Fruit fly (Drosophila melanogaster) whole organism, embryonic: Measurements from ENCODE around the gene Oatp33Eb.

Experiments used
- CG10431 ChIP-seq: fragments of 200-800 bp; sonication (Bioruptor generic); optimal IDR thresholded peaks from 3 replicates; lab custom pipeline; 2018; ENCODE audit warnings: missing biosample characterization, mild to moderate bottlenecking, missing genetic modification characterization
- CG11696 ChIP-seq: fragments of 200-800 bp; sonication (Bioruptor generic); IDR thresholded peaks from 2 replicates; pipeline ENCODE4 v1.3.6; 2022; ENCODE audit warnings: missing biosample characterization, missing genetic modification characterization
- CG12299 ChIP-seq: fragments of 200-800 bp; sonication (Bioruptor generic); optimal IDR thresholded peaks from 2 replicates; lab custom pipeline; 2018; ENCODE audit warnings: missing biosample characterization, mild to moderate bottlenecking, missing genetic modification characterization
- CG12769 ChIP-seq: fragments of 200-800 bp; sonication (Bioruptor generic); optimal IDR thresholded peaks from 2 replicates; lab custom pipeline; 2019; ENCODE audit warnings: missing biosample characterization, mild to moderate bottlenecking, missing genetic modification characterization, moderate library complexity
- CG13296 ChIP-seq: fragments of 200-800 bp; sonication (Bioruptor generic); optimal IDR thresholded peaks from 3 replicates; lab custom pipeline; 2018; ENCODE audit warnings: missing biosample characterization, mild to moderate bottlenecking, missing genetic modification characterization
- CG14710 ChIP-seq: fragments of 200-800 bp; sonication (Bioruptor generic); optimal IDR thresholded peaks from 3 replicates; lab custom pipeline; 2019; ENCODE audit warnings: missing biosample characterization, mild to moderate bottlenecking, missing genetic modification characterization, moderate library complexity
- CG17186 ChIP-seq: fragments of 200-800 bp; sonication (Bioruptor generic); optimal IDR thresholded peaks from 3 replicates; lab custom pipeline; 2017; ENCODE audit warnings: missing biosample characterization, missing genetic modification reagents, missing genetic modification characterization
- CG17361 ChIP-seq: fragments of 200-800 bp; sonication (Bioruptor generic); IDR thresholded peaks from 3 replicates; pipeline ENCODE4 v1.3.6; 2022; ENCODE audit warnings: missing biosample characterization, missing genetic modification characterization
- CG2120 ChIP-seq: fragments of 200-800 bp; sonication (Bioruptor generic); optimal IDR thresholded peaks from 3 replicates; lab custom pipeline; 2016; ENCODE audit warnings: missing biosample characterization, missing genetic modification characterization
- CG33557 ChIP-seq: fragments of 200-800 bp; sonication (Bioruptor generic); optimal IDR thresholded peaks from 2 replicates; lab custom pipeline; 2019; ENCODE audit warnings: missing biosample characterization, mild to moderate bottlenecking, missing genetic modification characterization, moderate library complexity
- CG34376 ChIP-seq: fragments of 200-800 bp; sonication (Bioruptor generic); optimal IDR thresholded peaks from 2 replicates; lab custom pipeline; 2018; ENCODE audit warnings: missing biosample characterization, mild to moderate bottlenecking, missing genetic modification characterization
- CG4854 ChIP-seq: fragments of 200-800 bp; sonication (Bioruptor generic); optimal IDR thresholded peaks from 2 replicates; lab custom pipeline; 2016; ENCODE audit warnings: missing biosample characterization, missing genetic modification characterization, inconsistent platforms
- CG5180 ChIP-seq: fragments of 200-800 bp; sonication (Bioruptor generic); optimal IDR thresholded peaks from 3 replicates; lab custom pipeline; 2017; ENCODE audit warnings: missing biosample characterization, missing genetic modification characterization, mild to moderate bottlenecking, moderate library complexity, missing genetic modification reagents
- CG6175 ChIP-seq: fragments of 200-800 bp; sonication (Bioruptor generic); IDR thresholded peaks from 3 replicates; pipeline ENCODE4 v1.3.6; 2022; ENCODE audit warnings: missing biosample characterization, missing genetic modification characterization
- CG7556 ChIP-seq: fragments of 200-800 bp; sonication (Bioruptor generic); optimal IDR thresholded peaks from 2 replicates; lab custom pipeline; 2017; ENCODE audit warnings: missing biosample characterization, mild to moderate bottlenecking, missing genetic modification characterization
- CG7786 ChIP-seq: fragments of 200-800 bp; sonication (Bioruptor generic); optimal IDR thresholded peaks from 2 replicates; lab custom pipeline; 2016; ENCODE audit warnings: missing biosample characterization, missing genetic modification characterization
- CG8290 ChIP-seq, 3 experiments: fragments of 200-800 bp; sonication (Bioruptor generic); optimal IDR thresholded peaks; 2 replicates each; lab custom pipeline; 2016 to 2019; ENCODE audit warnings: missing biosample characterization in 3 of 3, missing genetic modification characterization in 3 of 3, mild to moderate bottlenecking in 2 of 3, moderate library complexity in 1 of 3
- CG8944 ChIP-seq: fragments of 200-800 bp; sonication (Bioruptor generic); optimal IDR thresholded peaks from 3 replicates; lab custom pipeline; 2016; ENCODE audit warnings: missing biosample characterization, missing genetic modification characterization
- CG9932 ChIP-seq: fragments of 200-800 bp; sonication (Bioruptor generic); IDR thresholded peaks from 2 replicates; pipeline ENCODE4 v1.3.6; 2022; ENCODE audit warnings: missing biosample characterization, missing genetic modification characterization
- Doc3 ChIP-seq: fragments of 200-800 bp; sonication (Bioruptor generic); IDR thresholded peaks from 3 replicates; pipeline ENCODE4 v1.3.6; 2022; ENCODE audit warnings: missing biosample characterization, missing genetic modification characterization; ENCODE audit not compliant: partially characterized antibody
- Elba2 ChIP-seq: fragments of 200-800 bp; sonication (Bioruptor generic); optimal IDR thresholded peaks from 3 replicates; lab custom pipeline; 2016; ENCODE audit warnings: missing biosample characterization, missing genetic modification characterization
- HHEX ChIP-seq: fragments of 200-800 bp; sonication (Bioruptor generic); optimal IDR thresholded peaks from 3 replicates; lab custom pipeline; 2017; ENCODE audit warnings: missing biosample characterization, mild to moderate bottlenecking, missing genetic modification characterization, missing genetic modification reagents
- HLH54F ChIP-seq: fragments of 200-800 bp; sonication (Bioruptor generic); optimal IDR thresholded peaks from 3 replicates; lab custom pipeline; 2016; ENCODE audit warnings: missing biosample characterization, missing genetic modification characterization
- Hey ChIP-seq: fragments of 200-800 bp; sonication (Bioruptor generic); optimal IDR thresholded peaks from 3 replicates; lab custom pipeline; 2018; ENCODE audit warnings: missing biosample characterization, mild to moderate bottlenecking, missing genetic modification characterization
- Hr39 ChIP-seq: fragments of >200 bp; optimal IDR thresholded peaks from 2 replicates; lab custom pipeline; 2017
- Hsf ChIP-seq: fragments of 200-800 bp; sonication (Bioruptor generic); optimal IDR thresholded peaks from 3 replicates; lab custom pipeline; 2016; ENCODE audit warnings: missing biosample characterization, missing genetic modification characterization
- Lhr ChIP-seq: fragments of 200-800 bp; sonication (Bioruptor generic); optimal IDR thresholded peaks from 3 replicates; lab custom pipeline; 2017; ENCODE audit warnings: mild to moderate bottlenecking, missing biosample characterization, missing genetic modification reagents, missing genetic modification characterization
- Mes4 ChIP-seq: fragments of 200-800 bp; sonication (Bioruptor generic); optimal IDR thresholded peaks from 2 replicates; lab custom pipeline; 2016; ENCODE audit warnings: missing biosample characterization, missing genetic modification characterization
- Nf-YC ChIP-seq: fragments of 200-800 bp; optimal IDR thresholded peaks from 3 replicates; lab custom pipeline; 2019; ENCODE audit warnings: missing biosample characterization, mild to moderate bottlenecking, missing genetic modification characterization, moderate library complexity
- Ravus ChIP-seq: fragments of 200-800 bp; sonication (Bioruptor generic); IDR thresholded peaks from 2 replicates; pipeline ENCODE4 v1.3.6; 2022; ENCODE audit warnings: missing biosample characterization, missing genetic modification characterization
- YL-1 ChIP-seq: fragments of 200-800 bp; sonication (Bioruptor generic); optimal IDR thresholded peaks from 3 replicates; lab custom pipeline; 2017; ENCODE audit warnings: missing biosample characterization, mild to moderate bottlenecking, missing genetic modification characterization
- aop ChIP-seq: fragments of 200-800 bp; sonication (Bioruptor generic); IDR thresholded peaks from 2 replicates; pipeline ENCODE4 v1.3.6; 2022; ENCODE audit warnings: missing biosample characterization, missing genetic modification characterization
- caup ChIP-seq: fragments of 200-800 bp; sonication (Bioruptor generic); optimal IDR thresholded peaks from 3 replicates; lab custom pipeline; 2017; ENCODE audit warnings: missing biosample characterization, mild to moderate bottlenecking, missing genetic modification characterization, moderate library complexity; ENCODE audit not compliant: severe bottlenecking
- eve ChIP-seq, 2 experiments: fragments of >200 bp; optimal IDR thresholded peaks; 2 replicates each; lab custom pipeline; 2017; ENCODE audit warnings: missing biosample characterization in 2 of 2, missing genetic modification characterization in 2 of 2
- fru ChIP-seq: fragments of >200 bp; optimal IDR thresholded peaks from 2 replicates; lab custom pipeline; 2017
- gfzf ChIP-seq: fragments of 200-800 bp; sonication (Bioruptor generic); optimal IDR thresholded peaks from 2 replicates; lab custom pipeline; 2016; ENCODE audit warnings: missing biosample characterization, mild to moderate bottlenecking, missing genetic modification characterization, moderate library complexity
- jigr1 ChIP-seq: fragments of 200-800 bp; sonication (Bioruptor generic); IDR thresholded peaks from 3 replicates; pipeline ENCODE4 v1.3.6; 2022; ENCODE audit warnings: missing biosample characterization, missing genetic modification characterization
- kay ChIP-seq: fragments of 200-800 bp; sonication (Bioruptor generic); optimal IDR thresholded peaks from 2 replicates; lab custom pipeline; 2016; ENCODE audit warnings: missing biosample characterization, missing genetic modification characterization
- nerfin-2 ChIP-seq: fragments of 200-800 bp; sonication (Bioruptor generic); IDR thresholded peaks from 2 replicates; pipeline ENCODE4 v1.3.6; 2022; ENCODE audit warnings: missing biosample characterization, missing genetic modification characterization; ENCODE audit not compliant: partially characterized antibody
- pan ChIP-seq, 4 experiments: fragments of >200 bp in 3 of 4; fragments of 200-800 bp in 1 of 4; sonication (Bioruptor generic) in 1 of 4; optimal IDR thresholded peaks in 3 of 4; IDR thresholded peaks in 1 of 4; 2 replicates each; pipeline versions ENCODE4 v1.3.6 to Lab custom; 2017 to 2022; ENCODE audit warnings: missing biosample characterization in 2 of 4, missing genetic modification characterization in 2 of 4, mixed read lengths in 1 of 4
- pb ChIP-seq: fragments of 200-800 bp; sonication (Bioruptor generic); optimal IDR thresholded peaks from 3 replicates; lab custom pipeline; 2016; ENCODE audit warnings: missing biosample characterization, missing genetic modification characterization
- pita ChIP-seq: fragments of 200-800 bp; sonication (Bioruptor generic); optimal IDR thresholded peaks from 2 replicates; lab custom pipeline; 2017; ENCODE audit warnings: missing biosample characterization, mild to moderate bottlenecking, missing genetic modification characterization
- row ChIP-seq: fragments of 200-800 bp; sonication (Bioruptor generic); IDR thresholded peaks from 3 replicates; pipeline ENCODE4 v1.3.6; 2022; ENCODE audit warnings: missing biosample characterization, missing genetic modification characterization
- slou ChIP-seq: fragments of 200-800 bp; sonication (Bioruptor generic); optimal IDR thresholded peaks from 3 replicates; lab custom pipeline; 2016; ENCODE audit warnings: missing biosample characterization, missing genetic modification characterization
- sug ChIP-seq: fragments of 200-800 bp; optimal IDR thresholded peaks from 2 replicates; lab custom pipeline; 2019; ENCODE audit warnings: missing biosample characterization, mild to moderate bottlenecking, missing genetic modification characterization, moderate library complexity
- tap ChIP-seq: fragments of 200-800 bp; optimal IDR thresholded peaks from 3 replicates; lab custom pipeline; 2019; ENCODE audit warnings: missing biosample characterization, mild to moderate bottlenecking, missing genetic modification characterization, moderate library complexity
- tx ChIP-seq: fragments of 200-800 bp; sonication (Bioruptor generic); optimal IDR thresholded peaks from 2 replicates; lab custom pipeline; 2016; ENCODE audit warnings: missing biosample characterization, missing genetic modification characterization

The Oatp33Eb gene

DNA sequence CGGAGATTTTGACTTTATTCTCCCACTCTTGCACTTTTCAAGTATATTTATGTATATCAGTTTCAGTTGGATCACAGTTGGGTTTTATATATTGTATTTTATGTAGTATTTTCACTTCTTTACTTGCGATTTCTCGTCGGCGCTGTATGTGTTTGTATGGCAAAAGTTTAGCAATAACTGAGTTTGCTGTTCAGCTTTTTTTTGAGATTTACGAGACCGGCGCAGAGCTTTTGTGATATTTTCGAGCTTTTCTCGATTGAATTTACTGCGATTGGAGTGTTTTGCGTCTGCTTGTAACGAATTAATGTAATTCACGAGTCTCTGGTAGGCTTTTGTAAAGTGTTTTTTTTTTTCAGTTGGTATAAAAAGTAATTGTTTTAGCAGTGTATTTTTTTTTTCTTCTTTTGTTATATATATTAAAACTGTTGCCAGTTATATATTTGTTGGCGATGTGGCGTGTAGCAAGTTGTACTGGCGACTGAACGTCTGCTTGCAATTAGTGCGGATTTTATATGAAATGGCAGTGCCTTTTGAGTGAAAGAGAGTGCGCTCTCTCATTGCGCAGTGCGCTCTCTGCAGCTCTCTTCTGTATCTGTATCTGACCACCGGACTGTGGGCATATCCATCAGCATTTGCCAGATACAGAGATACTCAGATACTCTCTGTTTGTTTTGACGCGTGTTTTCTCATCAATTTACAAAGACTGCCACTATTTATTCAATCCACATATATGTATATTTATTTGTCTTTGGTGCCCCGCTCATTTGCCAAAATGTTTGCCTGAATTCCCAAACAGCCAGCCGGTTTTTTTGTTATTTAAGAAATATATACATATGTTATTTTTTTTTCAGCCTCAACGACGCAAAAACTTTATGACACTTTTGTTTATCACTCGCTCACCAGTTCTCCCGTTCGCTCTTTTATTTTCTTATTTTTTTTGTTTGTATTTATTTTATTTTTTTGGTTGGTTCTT lies 12.8 kb downstream of the Oatp33Eb start (continued):
- TF ChIP-seq CG7786 (GFP tag; lab: Kevin White, UChicago) (peak; percentile 6), HHEX (GFP tag; lab: Kevin White, UChicago) (peak; percentile 75), CG12769 (tag; lab: Kevin White, UChicago) (peak; percentile 56), CG9932 (GFP tag; lab: Robert Waterston, UW) (no peak; the same call in 1 of the 2 replicates), Hsf (GFP tag; lab: Kevin White, UChicago) (no peak), CG17361 (GFP tag; lab: Robert Waterston, UW) (peak; percentile 47; the same call in 1 of the 3 replicates), CG4854 (no peak), CG7556 (GFP tag; lab: Kevin White, UChicago) (peak; percentile 61), CG8290 (GFP tag; optimal IDR thresholded peaks at IDR 0.05; lab: Kevin White, UChicago) (no peak), CG8290 (tag; optimal IDR thresholded peaks at IDR 0.05; lab: Kevin White, UChicago) (peak; percentile 56 to 88), CG5180 (GFP tag; lab: Kevin White, UChicago) (peak; percentile 76), jigr1 (GFP tag; lab: Robert Waterston, UW) (no peak), Doc3 (GFP tag; lab: Robert Waterston, UW) (no peak), tap (tag; lab: Kevin White, UChicago) (peak; percentile 49), CG34376 (peak; percentile 94), Nf-YC (tag; lab: Kevin White, UChicago) (peak; percentile 66), pita (GFP tag; lab: Kevin White, UChicago) (no peak), CG2120 (GFP tag; lab: Kevin White, UChicago) (peak; percentile 58), pan (optimal IDR thresholded peaks at IDR 0.05; lab: Kevin White, UChicago) (no peak), pan (GFP tag; optimal IDR thresholded peaks at IDR 0.05 in 1 of 2, IDR thresholded peaks at IDR 0.05 in 1 of 2) (peak in 1 of 2 experiments; percentile 49), nerfin-2 (GFP tag; lab: Robert Waterston, UW) (no peak), pb (GFP tag; lab: Kevin White, UChicago) (no peak), CG6175 (GFP tag; lab: Robert Waterston, UW) (0 out of 3 replicates have a peak, but pooled peaks have one; percentile 46), gfzf (no peak), CG17186 (no peak), tx (GFP tag; lab: Kevin White, UChicago) (no peak), YL-1 (GFP tag; lab: Kevin White, UChicago) (peak; percentile 80), eve (GFP tag; optimal IDR thresholded peaks at IDR 0.05; lab: Kevin White, UChicago) (peak in 1 of 2 experiments; percentile 51), CG14710 (peak; percentile 44), fru (lab: Kevin White, UChicago) (no peak), CG10431 (peak; percentile 61), HLH54F (no peak), kay (GFP tag; lab: Kevin White, UChicago) (peak; percentile 36), sug (tag; lab: Kevin White, UChicago) (peak; percentile 75), Elba2 (GFP tag; lab: Kevin White, UChicago) (no peak), row (0 out of 3 replicates have a peak, but pooled peaks have one; percentile 22), CG33557 (peak; percentile 66), aop (GFP tag; lab: Robert Waterston, UW) (no peak), Lhr (GFP tag; lab: Kevin White, UChicago) (no peak), CG12299 (tag; lab: Kevin White, UChicago) (peak; percentile 72), Hey (tag; lab: Kevin White, UChicago) (peak; percentile 73), CG8944 (GFP tag; lab: Kevin White, UChicago) (no peak), caup (GFP tag; lab: Kevin White, UChicago) (peak; percentile 85), Hr39 (lab: Kevin White, UChicago) (no peak), Ravus (GFP tag; lab: Robert Waterston, UW) (no peak), CG13296 (GFP tag; lab: Kevin White, UChicago) (peak; percentile 89), CG11696 (GFP tag; lab: Robert Waterston, UW) (0 out of 2 replicates have a peak, but pooled peaks have one; percentile 38), Mes4 (GFP tag; lab: Kevin White, UChicago) (peak; percentile 7), slou (GFP tag; lab: Kevin White, UChicago) (no peak)
